Fruit fly (Drosophila melanogaster) whole organism, embryonic: ENCODE results near the gene Ldaf1.

Experiments used
- Abd-B ChIP-seq: fragments of 200-800 bp; sonication (Bioruptor generic); optimal IDR thresholded peaks from 2 replicates; lab custom pipeline; 2018; ENCODE audit warnings: missing biosample characterization, mild to moderate bottlenecking, missing genetic modification characterization, moderate library complexity
- Atf3 ChIP-seq: fragments of 200-800 bp; sonication (Bioruptor generic); optimal IDR thresholded peaks from 3 replicates; lab custom pipeline; 2016; ENCODE audit warnings: missing biosample characterization, missing genetic modification characterization
- B-H2 ChIP-seq: fragments of 200-800 bp; sonication (Bioruptor generic); optimal IDR thresholded peaks from 2 replicates; lab custom pipeline; 2018; ENCODE audit warnings: missing biosample characterization, mild to moderate bottlenecking, missing genetic modification characterization
- BtbVII ChIP-seq: fragments of 200-800 bp; sonication (Bioruptor generic); optimal IDR thresholded peaks from 3 replicates; lab custom pipeline; 2017; ENCODE audit warnings: missing biosample characterization, mild to moderate bottlenecking, missing genetic modification characterization
- CG12391 ChIP-seq: fragments of 200-800 bp; sonication (Bioruptor generic); optimal IDR thresholded peaks from 3 replicates; lab custom pipeline; 2018; ENCODE audit warnings: missing biosample characterization, mild to moderate bottlenecking, missing genetic modification characterization, moderate library complexity
- CG13123 ChIP-seq: fragments of 200-800 bp; sonication (Bioruptor generic); optimal IDR thresholded peaks from 2 replicates; lab custom pipeline; 2016; ENCODE audit warnings: missing biosample characterization, missing genetic modification characterization
- CG13296 ChIP-seq: fragments of 200-800 bp; sonication (Bioruptor generic); optimal IDR thresholded peaks from 3 replicates; lab custom pipeline; 2018; ENCODE audit warnings: missing biosample characterization, mild to moderate bottlenecking, missing genetic modification characterization
- CG13624 ChIP-seq: fragments of 200-800 bp; sonication (Bioruptor generic); optimal IDR thresholded peaks from 2 replicates; lab custom pipeline; 2016; ENCODE audit warnings: missing biosample characterization, missing genetic modification characterization
- CG15073 ChIP-seq: fragments of 200-800 bp; sonication (Bioruptor generic); optimal IDR thresholded peaks from 2 replicates; lab custom pipeline; 2016; ENCODE audit warnings: missing biosample characterization, missing genetic modification characterization
- CG1602 ChIP-seq: fragments of 200-800 bp; sonication (Bioruptor generic); optimal IDR thresholded peaks from 3 replicates; lab custom pipeline; 2016; ENCODE audit warnings: missing biosample characterization, missing genetic modification characterization
- CG1647 ChIP-seq: fragments of 200-800 bp; sonication (Bioruptor generic); optimal IDR thresholded peaks from 3 replicates; lab custom pipeline; 2016; ENCODE audit warnings: missing biosample characterization, missing genetic modification characterization
- CG16863 ChIP-seq: fragments of 200-800 bp; sonication (Bioruptor generic); optimal IDR thresholded peaks from 3 replicates; lab custom pipeline; 2016; ENCODE audit warnings: missing biosample characterization, missing genetic modification characterization
- CG17385 ChIP-seq: fragments of 200-800 bp; sonication (Bioruptor generic); optimal IDR thresholded peaks from 3 replicates; lab custom pipeline; 2018; ENCODE audit warnings: missing biosample characterization, mild to moderate bottlenecking, missing genetic modification characterization
- CG2129 ChIP-seq: fragments of 200-800 bp; sonication (Bioruptor generic); IDR thresholded peaks from 2 replicates; pipeline ENCODE4 v1.3.6; 2022; ENCODE audit warnings: missing biosample characterization, missing genetic modification characterization; ENCODE audit not compliant: partially characterized antibody
- CG2202 ChIP-seq: fragments of 200-800 bp; sonication (Bioruptor generic); optimal IDR thresholded peaks from 2 replicates; lab custom pipeline; 2018; ENCODE audit warnings: missing biosample characterization, mild to moderate bottlenecking, missing genetic modification characterization
- CG31441 ChIP-seq: fragments of 200-800 bp; sonication (Bioruptor generic); IDR thresholded peaks from 2 replicates; pipeline ENCODE4 v1.3.6; 2022; ENCODE audit warnings: missing biosample characterization, missing genetic modification characterization
- CG33213 ChIP-seq: fragments of 200-800 bp; sonication (Bioruptor generic); optimal IDR thresholded peaks from 3 replicates; lab custom pipeline; 2016; ENCODE audit warnings: missing biosample characterization, missing genetic modification characterization
- CG42726 ChIP-seq: fragments of 200-800 bp; sonication (Bioruptor generic); IDR thresholded peaks from 2 replicates; pipeline ENCODE4 v1.3.6; 2022; ENCODE audit warnings: missing biosample characterization, missing genetic modification characterization; ENCODE audit not compliant: partially characterized antibody
- CG4404 ChIP-seq: fragments of 200-800 bp; sonication (Bioruptor generic); IDR thresholded peaks from 2 replicates; pipeline ENCODE4 v1.3.6; 2022; ENCODE audit warnings: missing biosample characterization, missing genetic modification characterization
- CG6654 ChIP-seq: fragments of 200-800 bp; sonication (Bioruptor generic); optimal IDR thresholded peaks from 2 replicates; lab custom pipeline; 2017; ENCODE audit warnings: missing biosample characterization, mild to moderate bottlenecking, missing genetic modification characterization
- CG6813 ChIP-seq: fragments of 200-800 bp; sonication (Bioruptor generic); optimal IDR thresholded peaks from 2 replicates; lab custom pipeline; 2017; ENCODE audit warnings: missing biosample characterization, missing genetic modification characterization, mild to moderate bottlenecking, moderate library complexity, missing genetic modification reagents
- CG8290 ChIP-seq, 3 experiments: fragments of 200-800 bp; sonication (Bioruptor generic); optimal IDR thresholded peaks; 2 replicates each; lab custom pipeline; 2016 to 2019; ENCODE audit warnings: missing biosample characterization in 3 of 3, missing genetic modification characterization in 3 of 3, mild to moderate bottlenecking in 2 of 3, moderate library complexity in 1 of 3
- CG8478 ChIP-seq: fragments of >200 bp; optimal IDR thresholded peaks from 2 replicates; lab custom pipeline; 2018
- CG8765 ChIP-seq: fragments of 200-800 bp; sonication (Bioruptor generic); IDR thresholded peaks from 2 replicates; pipeline ENCODE4 v1.3.6; 2022; ENCODE audit warnings: missing biosample characterization, missing genetic modification characterization
- Chrac-16 ChIP-seq: fragments of 200-800 bp; sonication (Bioruptor generic); optimal IDR thresholded peaks from 3 replicates; lab custom pipeline; 2016; ENCODE audit warnings: missing biosample characterization, missing genetic modification characterization
- D19A ChIP-seq: fragments of 200-800 bp; optimal IDR thresholded peaks from 3 replicates; lab custom pipeline; 2019; ENCODE audit warnings: missing biosample characterization, mild to moderate bottlenecking, missing genetic modification characterization, moderate library complexity
- GATAe ChIP-seq: fragments of 200-800 bp; sonication (Bioruptor generic); conservative IDR thresholded peaks from 2 replicates; pipeline ENCODE4 v1.3.6; 2022; ENCODE audit warnings: missing biosample characterization, missing genetic modification characterization
- HmgD ChIP-seq: fragments of 200-800 bp; sonication (Bioruptor generic); optimal IDR thresholded peaks from 3 replicates; lab custom pipeline; 2016; ENCODE audit warnings: missing biosample characterization, missing genetic modification characterization
- Hmr ChIP-seq: fragments of 200-800 bp; sonication (Bioruptor generic); optimal IDR thresholded peaks from 3 replicates; lab custom pipeline; 2017; ENCODE audit warnings: mild to moderate bottlenecking, missing biosample characterization, missing genetic modification reagents, missing genetic modification characterization
- Hr51 ChIP-seq, 2 experiments: fragments of 200-800 bp; sonication (Bioruptor generic); optimal IDR thresholded peaks; 2 replicates in 1 of 2; 3 replicates in 1 of 2; lab custom pipeline; 2016 to 2018; ENCODE audit warnings: missing biosample characterization in 2 of 2, missing genetic modification characterization in 2 of 2, mild to moderate bottlenecking in 1 of 2, moderate library complexity in 1 of 2
- Lhr ChIP-seq: fragments of 200-800 bp; sonication (Bioruptor generic); optimal IDR thresholded peaks from 3 replicates; lab custom pipeline; 2017; ENCODE audit warnings: mild to moderate bottlenecking, missing biosample characterization, missing genetic modification reagents, missing genetic modification characterization
- Six4 ChIP-seq: fragments of 200-800 bp; sonication (Bioruptor generic); optimal IDR thresholded peaks from 2 replicates; lab custom pipeline; 2016; ENCODE audit warnings: missing biosample characterization, missing genetic modification characterization
- Sox102F ChIP-seq: fragments of 200-800 bp; sonication (Bioruptor generic); optimal IDR thresholded peaks from 2 replicates; lab custom pipeline; 2018; ENCODE audit warnings: missing biosample characterization, mild to moderate bottlenecking, missing genetic modification characterization, moderate library complexity
- Spps ChIP-seq: fragments of 200-800 bp; sonication (Bioruptor generic); optimal IDR thresholded peaks from 2 replicates; lab custom pipeline; 2018; ENCODE audit warnings: missing biosample characterization, mild to moderate bottlenecking, missing genetic modification characterization
- bbx ChIP-seq: fragments of 200-800 bp; sonication (Bioruptor generic); IDR thresholded peaks from 2 replicates; pipeline ENCODE4 v1.3.6; 2022; ENCODE audit warnings: missing biosample characterization, missing genetic modification characterization; ENCODE audit not compliant: partially characterized antibody
- cad ChIP-seq: fragments of >200 bp; optimal IDR thresholded peaks from 2 replicates; lab custom pipeline; 2017; ENCODE audit warnings: missing biosample characterization, missing genetic modification characterization
- corto ChIP-seq: fragments of 200-800 bp; sonication (Bioruptor generic); optimal IDR thresholded peaks from 2 replicates; lab custom pipeline; 2016; ENCODE audit warnings: missing biosample characterization, mild to moderate bottlenecking, missing genetic modification characterization, moderate library complexity
- dm ChIP-seq: fragments of 200-800 bp; sonication (Bioruptor generic); optimal IDR thresholded peaks from 3 replicates; lab custom pipeline; 2016; ENCODE audit warnings: missing biosample characterization, missing genetic modification characterization
- esg ChIP-seq: fragments of 200-800 bp; sonication (Bioruptor generic); conservative IDR thresholded peaks from 2 replicates; pipeline ENCODE4 v1.3.6; 2022; ENCODE audit warnings: missing biosample characterization, missing genetic modification characterization
- ewg ChIP-seq: fragments of 200-800 bp; sonication (Bioruptor generic); optimal IDR thresholded peaks from 3 replicates; lab custom pipeline; 2017; ENCODE audit warnings: mild to moderate bottlenecking, missing biosample characterization, missing genetic modification reagents, missing genetic modification characterization
- fd102C ChIP-seq: fragments of 200-800 bp; sonication (Bioruptor generic); optimal IDR thresholded peaks from 2 replicates; lab custom pipeline; 2018; ENCODE audit warnings: missing biosample characterization, mild to moderate bottlenecking, missing genetic modification characterization, moderate library complexity
- lola ChIP-seq, 3 experiments: fragments of >200 bp in 2 of 3; fragments of 200-800 bp in 1 of 3; sonication (Bioruptor generic) in 1 of 3; optimal IDR thresholded peaks; 2 replicates each; lab custom pipeline; 2017 to 2019; ENCODE audit warnings: missing biosample characterization in 3 of 3, missing genetic modification characterization in 3 of 3, mild to moderate bottlenecking in 1 of 3, moderate library complexity in 1 of 3
- mam ChIP-seq: fragments of 200-800 bp; sonication (Bioruptor generic); optimal IDR thresholded peaks from 3 replicates; lab custom pipeline; 2016; ENCODE audit warnings: missing biosample characterization, missing genetic modification characterization
- nerfin-2 ChIP-seq: fragments of 200-800 bp; sonication (Bioruptor generic); IDR thresholded peaks from 2 replicates; pipeline ENCODE4 v1.3.6; 2022; ENCODE audit warnings: missing biosample characterization, missing genetic modification characterization; ENCODE audit not compliant: partially characterized antibody
- odd ChIP-seq: fragments of 200-800 bp; sonication (Bioruptor generic); optimal IDR thresholded peaks from 2 replicates; lab custom pipeline; 2017; ENCODE audit warnings: missing biosample characterization, mild to moderate bottlenecking, missing genetic modification characterization
- pho ChIP-seq: fragments of 200-800 bp; sonication (Bioruptor generic); optimal IDR thresholded peaks from 2 replicates; lab custom pipeline; 2016; ENCODE audit warnings: missing biosample characterization, missing genetic modification characterization
- sd ChIP-seq: fragments of 200-800 bp; sonication (Bioruptor generic); optimal IDR thresholded peaks from 3 replicates; lab custom pipeline; 2018; ENCODE audit warnings: missing biosample characterization, mild to moderate bottlenecking, missing genetic modification characterization, moderate library complexity
- tgo ChIP-seq: fragments of 200-800 bp; sonication (Bioruptor generic); IDR thresholded peaks from 3 replicates; pipeline ENCODE4 v1.3.6; 2022; ENCODE audit warnings: missing biosample characterization, missing genetic modification characterization
- yki ChIP-seq: fragments of >200 bp; optimal IDR thresholded peaks from 3 replicates; lab custom pipeline; 2018
- zen ChIP-seq: fragments of 200-800 bp; sonication (Bioruptor generic); optimal IDR thresholded peaks from 3 replicates; lab custom pipeline; 2018; ENCODE audit warnings: missing biosample characterization, mild to moderate bottlenecking, missing genetic modification characterization, moderate library complexity

The Ldaf1 gene

DNA sequence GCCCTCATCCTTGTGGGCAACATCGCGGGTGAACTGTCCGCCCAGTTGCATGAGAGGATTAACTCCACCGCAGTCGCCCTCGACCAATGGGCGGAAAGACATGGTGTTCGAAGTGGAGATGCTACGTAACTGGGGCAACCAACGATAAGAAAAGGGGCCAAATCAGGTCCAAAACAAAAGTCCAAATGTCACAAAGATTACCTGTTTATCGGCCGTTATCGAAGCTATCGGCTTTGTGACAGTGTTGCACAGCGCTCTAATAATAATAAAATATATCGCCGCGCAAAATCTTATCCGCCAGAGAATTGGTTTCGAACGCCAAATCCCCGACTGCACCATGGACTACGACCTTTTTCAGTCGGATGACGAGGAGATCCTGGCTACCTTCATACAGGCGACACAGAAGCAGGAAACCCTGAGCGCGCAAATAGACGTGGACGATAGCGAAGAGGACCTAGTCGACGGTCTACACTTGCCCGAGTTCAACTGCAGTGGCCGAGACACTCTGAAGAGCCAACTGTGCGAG is 33.1 kb downstream of the Ldaf1 start, which contains the start of the genes CG14803 and Pex5 (continued):
- TF ChIP-seq B-H2 (GFP tag; lab: Kevin White, UChicago) (no peak), CG2129 (GFP tag; lab: Robert Waterston, UW) (no peak), sd (tag; lab: Kevin White, UChicago) (no peak), D19A (tag; lab: Kevin White, UChicago) (no peak), CG8765 (GFP tag; lab: Robert Waterston, UW) (no peak), dm (GFP tag; lab: Kevin White, UChicago) (no peak), nerfin-2 (GFP tag; lab: Robert Waterston, UW) (no peak), Chrac-16 (GFP tag; lab: Kevin White, UChicago) (no peak), CG16863 (GFP tag; lab: Kevin White, UChicago) (no peak), CG4404 (no peak), Hmr (GFP tag; lab: Kevin White, UChicago) (no peak), cad (GFP tag; lab: Kevin White, UChicago) (no peak), Lhr (GFP tag; lab: Kevin White, UChicago) (no peak), lola (GFP tag; optimal IDR thresholded peaks at IDR 0.05; lab: Kevin White, UChicago) (no peak), CG1647 (GFP tag; lab: Kevin White, UChicago) (no peak), bbx (peak; percentile 68; the same call in 1 of the 2 replicates), CG6813 (GFP tag; lab: Kevin White, UChicago) (no peak), CG42726 (GFP tag; lab: Robert Waterston, UW) (no peak), corto (no peak), zen (tag; lab: Kevin White, UChicago) (no peak), ewg (GFP tag; lab: Kevin White, UChicago) (no peak), HmgD (GFP tag; lab: Kevin White, UChicago) (no peak), odd (GFP tag; lab: Kevin White, UChicago) (no peak), tgo (GFP tag; lab: Robert Waterston, UW) (no peak), Sox102F (GFP tag; lab: Kevin White, UChicago) (no peak), CG1602 (GFP tag; lab: Kevin White, UChicago) (no peak), CG17385 (GFP tag; lab: Kevin White, UChicago) (no peak), BtbVII (GFP tag; lab: Kevin White, UChicago) (no peak), Abd-B (no peak), CG8478 (lab: Kevin White, UChicago) (no peak), CG13624 (GFP tag; lab: Kevin White, UChicago) (no peak), CG13296 (GFP tag; lab: Kevin White, UChicago) (no peak), CG33213 (GFP tag; lab: Kevin White, UChicago) (no peak), GATAe (GFP tag; lab: Robert Waterston, UW) (peak; percentile 21; the same call in 1 of the 2 replicates), esg (no peak), CG31441 (GFP tag; lab: Robert Waterston, UW) (no peak), Hr51 (GFP tag; optimal IDR thresholded peaks at IDR 0.05; lab: Kevin White, UChicago) (no peak), CG15073 (GFP tag; lab: Kevin White, UChicago) (no peak), mam (GFP tag; lab: Kevin White, UChicago) (no peak), Atf3 (GFP tag; lab: Kevin White, UChicago) (no peak), yki (lab: Kevin White, UChicago) (no peak), CG13123 (GFP tag; lab: Kevin White, UChicago) (no peak), CG12391 (tag; lab: Kevin White, UChicago) (no peak), Six4 (GFP tag; lab: Kevin White, UChicago) (no peak), CG6654 (GFP tag; lab: Kevin White, UChicago) (no peak), fd102C (no peak), pho (GFP tag; lab: Kevin White, UChicago) (no peak), CG2202 (no peak), CG8290 (GFP tag; optimal IDR thresholded peaks at IDR 0.05; lab: Kevin White, UChicago) (no peak), CG8290 (tag; optimal IDR thresholded peaks at IDR 0.05; lab: Kevin White, UChicago) (no peak), Spps (tag; lab: Kevin White, UChicago) (no peak)
